Worm (Caenorhabditis elegans) whole organism, L1 larva: ENCODE measurements around the gene ZC239.3.

Experiments
- C34B4.2 ChIP-seq: sonication (generic microtip); optimal IDR thresholded peaks from 2 replicates; lab custom pipeline; 2017; ENCODE audit warnings: mild to moderate bottlenecking, missing genetic modification characterization, missing compliant biosample characterization
- ama-1 ChIP-seq: fragments of 150-350 bp; optimal IDR thresholded peaks from 2 replicates; lab custom pipeline; 2014
- hlh-17 ChIP-seq: fragments of 200-800 bp; sonication (Bioruptor generic); optimal IDR thresholded peaks from 2 replicates; lab custom pipeline; 2018; ENCODE audit warnings: missing genetic modification characterization, mild to moderate bottlenecking, missing compliant biosample characterization, moderate library complexity, borderline replicate concordance
- jun-1 ChIP-seq: fragments of 150-350 bp; optimal IDR thresholded peaks from 2 replicates; lab custom pipeline; 2014; ENCODE audit warnings: missing biosample characterization, missing genetic modification reagents, missing genetic modification characterization
- lin-15B ChIP-seq: fragments of 150-350 bp; sonication (generic microtip); optimal IDR thresholded peaks from 3 replicates; lab custom pipeline; 2014; ENCODE audit warnings: missing biosample characterization, missing genetic modification characterization
- lin-39 ChIP-seq: fragments of 150-350 bp; optimal IDR thresholded peaks from 2 replicates; lab custom pipeline; 2014; ENCODE audit warnings: missing biosample characterization, missing genetic modification reagents, missing genetic modification characterization
- lsy-2 ChIP-seq, 2 experiments: fragments of 150-350 bp; optimal IDR thresholded peaks; 2 replicates each; lab custom pipeline; 2014; ENCODE audit warnings: missing biosample characterization in 2 of 2, missing genetic modification characterization in 2 of 2
- nhr-11 ChIP-seq: fragments of 150-350 bp; optimal IDR thresholded peaks from 2 replicates; lab custom pipeline; 2014; ENCODE audit warnings: missing biosample characterization, missing genetic modification characterization
- nhr-47 ChIP-seq: sonication (generic microtip); optimal IDR thresholded peaks from 2 replicates; lab custom pipeline; 2016; ENCODE audit warnings: mild to moderate bottlenecking, missing genetic modification characterization, moderate library complexity, missing compliant biosample characterization
- rnt-1 ChIP-seq: sonication (generic microtip); optimal IDR thresholded peaks from 2 replicates; lab custom pipeline; 2016; ENCODE audit warnings: mild to moderate bottlenecking, missing genetic modification characterization, moderate library complexity, missing compliant biosample characterization
- snpc-4 ChIP-seq: fragments of 150-350 bp; optimal IDR thresholded peaks from 2 replicates; lab custom pipeline; 2014; ENCODE audit warnings: missing biosample characterization, missing genetic modification characterization
- unc-30 ChIP-seq: sonication (generic microtip); optimal IDR thresholded peaks from 2 replicates; lab custom pipeline; 2017; ENCODE audit warnings: missing biosample characterization, missing genetic modification characterization
- xbp-1 ChIP-seq: sonication (generic microtip); optimal IDR thresholded peaks from 2 replicates; lab custom pipeline; 2016; ENCODE audit warnings: missing genetic modification characterization, missing compliant biosample characterization

DNA sequence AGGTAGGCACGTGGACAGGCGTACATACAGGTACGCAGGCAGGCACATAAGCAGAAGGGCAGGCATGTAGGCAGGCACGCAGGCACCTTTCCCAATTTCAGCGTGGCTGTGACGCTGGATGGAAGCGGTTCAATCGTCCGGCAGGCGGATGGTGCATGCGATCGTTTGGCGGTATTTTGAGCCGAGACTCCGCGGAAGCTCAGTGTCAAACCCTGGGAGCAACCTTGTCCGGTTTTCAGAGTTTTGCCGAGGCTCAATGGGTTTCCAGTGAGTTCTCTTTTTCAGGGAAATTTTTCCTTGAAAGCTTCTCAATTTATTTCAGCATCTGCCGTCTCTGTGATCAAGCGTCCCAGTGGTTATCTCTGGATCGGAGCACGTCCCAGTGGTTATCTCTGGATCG lies 34.3 kb downstream of the ZC239.3 start:
- TF ChIP-seq lin-15B (no peak), nhr-47 (tag; lab: Kevin White, UChicago) (no peak), C34B4.2 (tag; lab: Kevin White, UChicago) (no peak), rnt-1 (tag; lab: Kevin White, UChicago) (no peak), ama-1 (lab: Kevin White, UChicago) (no peak), xbp-1 (tag; lab: Kevin White, UChicago) (no peak), nhr-11 (tag; lab: Kevin White, UChicago) (no peak), unc-30 (tag; lab: Kevin White, UChicago) (no peak), lin-39 (no peak), hlh-17 (GFP tag; lab: Kevin White, UChicago) (no peak), jun-1 (tag; lab: Kevin White, UChicago) (no peak), lsy-2 (tag; optimal IDR thresholded peaks at IDR 0.05; lab: Kevin White, UChicago) (no peak), snpc-4 (tag; lab: Kevin White, UChicago) (no peak)
